Fruit fly (Drosophila melanogaster): ENCODE measurements around the gene CG17110.
A peak's percentile ranks its signal among the peaks of the same experiment; 100 is the strongest.

CG17110 gene

DNA sequence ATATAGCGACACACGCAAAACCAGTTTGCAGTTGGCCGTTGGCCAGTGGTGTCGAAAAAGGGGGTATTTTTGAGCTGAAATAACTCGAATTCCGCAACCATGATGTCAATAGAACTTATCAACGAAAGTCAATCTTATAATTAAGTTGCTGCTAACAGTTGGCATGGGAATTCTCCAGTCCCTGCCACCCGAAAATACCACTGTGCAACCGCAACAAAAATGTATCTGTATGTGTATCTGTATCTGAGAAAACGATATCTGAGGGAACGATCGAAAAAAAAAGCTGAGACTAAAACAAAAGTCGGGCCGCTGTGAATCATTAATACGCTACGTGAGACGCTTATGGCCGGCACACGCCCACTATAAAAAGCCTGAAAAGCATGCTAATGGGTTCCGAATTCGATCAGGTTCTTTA is 45.0 kb upstream of the CG17110 start (continued):
- TF ChIP-seq her (GFP tag; optimal IDR thresholded peaks at IDR 0.05) (peak; percentile 22), CG14441 (GFP tag; IDR thresholded peaks at IDR 0.05) (peak; percentile 77), CG9817 (tag; optimal IDR thresholded peaks at IDR 0.05) (peak; percentile 43), Fer2 (tag; optimal IDR thresholded peaks at IDR 0.05) (no peak), knrl (GFP tag; IDR thresholded peaks at IDR 0.05; ENCODE audit: partially characterized antibody) (no peak), kay (GFP tag; optimal IDR thresholded peaks at IDR 0.05) (peak; percentile 38), CG5180 (GFP tag; optimal IDR thresholded peaks at IDR 0.05) (no peak), CG12769 (tag; optimal IDR thresholded peaks at IDR 0.05) (peak; percentile 80), yki (optimal IDR thresholded peaks at IDR 0.05) (no peak), NK7.1 (GFP tag; optimal IDR thresholded peaks at IDR 0.05) (no peak), pan (optimal IDR thresholded peaks at IDR 0.05) (no peak), pan (GFP tag; optimal IDR thresholded peaks at IDR 0.05 in 1 of 2, IDR thresholded peaks at IDR 0.05 in 1 of 2) (peak in 1 of 2 experiments; percentile 73), CG43689 (GFP tag; IDR thresholded peaks at IDR 0.05) (no peak), dm (GFP tag; optimal IDR thresholded peaks at IDR 0.05) (no peak), Myb (GFP tag; optimal IDR thresholded peaks at IDR 0.05) (peak; percentile 50), ssp (GFP tag; IDR thresholded peaks at IDR 0.05) (0 out of 2 replicates have a peak, but pooled peaks have one; percentile 12), slou (GFP tag; optimal IDR thresholded peaks at IDR 0.05) (no peak), fd64A (GFP tag; optimal IDR thresholded peaks at IDR 0.05) (no peak), TFAM (GFP tag; optimal IDR thresholded peaks at IDR 0.05) (no peak), ab (GFP tag; optimal IDR thresholded peaks at IDR 0.05) (no peak), sc (optimal IDR thresholded peaks at IDR 0.05) (no peak), sc (GFP tag; optimal IDR thresholded peaks at IDR 0.05) (no peak), tgo (GFP tag; IDR thresholded peaks at IDR 0.05) (peak; percentile 57; the same call in 2 of the 3 replicates), CG4854 (GFP tag; optimal IDR thresholded peaks at IDR 0.05) (no peak), CG34224 (GFP tag; IDR thresholded peaks at IDR 0.05; ENCODE audit: partially characterized antibody) (no peak), NfI (GFP tag; optimal IDR thresholded peaks at IDR 0.05) (peak; percentile 50), CG17568 (GFP tag; optimal IDR thresholded peaks at IDR 0.05) (peak; percentile 18), usp (GFP tag; optimal IDR thresholded peaks at IDR 0.05) (no peak), Ptx1 (GFP tag; IDR thresholded peaks at IDR 0.05) (peak; percentile 60), Blimp-1 (GFP tag; optimal IDR thresholded peaks at IDR 0.05) (peak; percentile 1), Hsf (GFP tag; optimal IDR thresholded peaks at IDR 0.05) (peak; percentile 47), Side (GFP tag; optimal IDR thresholded peaks at IDR 0.05) (peak; percentile 47), Oli (tag; optimal IDR thresholded peaks at IDR 0.05) (peak; percentile 51), cad (GFP tag; optimal IDR thresholded peaks at IDR 0.05) (no peak), CG10462 (GFP tag; optimal IDR thresholded peaks at IDR 0.05) (no peak), CG10209 (GFP tag; optimal IDR thresholded peaks at IDR 0.05) (peak; percentile 17), CG32767 (GFP tag; IDR thresholded peaks at IDR 0.05) (peak; percentile 52; the same call in 1 of the 2 replicates), CG9609 (GFP tag; optimal IDR thresholded peaks at IDR 0.05) (peak; percentile 42), Hmr (GFP tag; optimal IDR thresholded peaks at IDR 0.05) (peak; percentile 60), ERR (GFP tag; optimal IDR thresholded peaks at IDR 0.05) (no peak), CG9437 (GFP tag; optimal IDR thresholded peaks at IDR 0.05) (no peak), unpg (GFP tag; optimal IDR thresholded peaks at IDR 0.05) (peak; percentile 43), Awh (GFP tag; IDR thresholded peaks at IDR 0.05) (peak; percentile 56; the same call in 1 of the 2 replicates), CG1233 (GFP tag; optimal IDR thresholded peaks at IDR 0.05) (peak; percentile 22), exex (tag; optimal IDR thresholded peaks at IDR 0.05) (no peak), repo (GFP tag; optimal IDR thresholded peaks at IDR 0.05) (peak; percentile 17), CG7357 (GFP tag; IDR thresholded peaks at IDR 0.05) (0 out of 3 replicates have a peak, but pooled peaks have one; percentile 47), ac (GFP tag; optimal IDR thresholded peaks at IDR 0.05) (no peak), CG9727 (GFP tag; optimal IDR thresholded peaks at IDR 0.05) (no peak), h (optimal IDR thresholded peaks at IDR 0.05) (no peak), CG9215 (GFP tag; IDR thresholded peaks at IDR 0.05) (peak; percentile 61; the same call in 1 of the 2 replicates), cg (GFP tag; optimal IDR thresholded peaks at IDR 0.05) (peak; percentile 17)

All from whole organism, embryonic.